Worm (Caenorhabditis elegans): Measurements from ENCODE around the gene H10E21.5.

H10E21.5 gene

DNA sequence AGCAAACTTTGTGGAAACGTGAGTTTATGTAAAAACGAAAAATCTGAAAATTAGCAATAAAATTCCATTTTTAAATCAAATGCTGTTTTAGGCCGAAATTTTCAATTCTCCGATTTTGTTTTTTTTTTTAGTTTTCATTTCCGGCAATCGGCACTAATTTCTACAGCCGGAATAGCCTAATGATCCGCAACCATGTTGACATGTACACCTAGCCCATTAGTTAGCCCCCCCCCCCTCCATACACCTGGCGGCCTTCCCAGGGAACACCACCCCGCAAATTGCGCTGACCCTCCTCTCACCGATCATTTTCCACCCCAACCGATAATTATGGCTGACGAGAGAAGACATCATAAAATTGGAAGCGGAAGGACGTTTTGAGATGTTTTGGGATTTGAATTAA lies 15.8 kb upstream of the H10E21.5 start:
- peak; percentile 77 for TF ChIP-seq ceh-43 (GFP tag; optimal IDR thresholded peaks at IDR 0.05)
- peak; percentile 85 for TF ChIP-seq ham-2 (GFP tag; optimal IDR thresholded peaks at IDR 0.05)
- no peak for TF ChIP-seq hlh-1 (tag; optimal IDR thresholded peaks at IDR 0.05)
- TF ChIP-seq elt-1 (tag; optimal IDR thresholded peaks at IDR 0.05; ENCODE audit: borderline replicate concordance, insufficient read depth) = no peak
- TF ChIP-seq lin-13 (tag; optimal IDR thresholded peaks at IDR 0.05) = no peak
- TF ChIP-seq nhr-2 (tag; optimal IDR thresholded peaks at IDR 0.05) = peak; percentile 59
- no peak for TF ChIP-seq nhr-28 (tag; optimal IDR thresholded peaks at IDR 0.05)
- TF ChIP-seq mls-2 (tag; optimal IDR thresholded peaks at IDR 0.05) = peak; percentile 42

DNA sequence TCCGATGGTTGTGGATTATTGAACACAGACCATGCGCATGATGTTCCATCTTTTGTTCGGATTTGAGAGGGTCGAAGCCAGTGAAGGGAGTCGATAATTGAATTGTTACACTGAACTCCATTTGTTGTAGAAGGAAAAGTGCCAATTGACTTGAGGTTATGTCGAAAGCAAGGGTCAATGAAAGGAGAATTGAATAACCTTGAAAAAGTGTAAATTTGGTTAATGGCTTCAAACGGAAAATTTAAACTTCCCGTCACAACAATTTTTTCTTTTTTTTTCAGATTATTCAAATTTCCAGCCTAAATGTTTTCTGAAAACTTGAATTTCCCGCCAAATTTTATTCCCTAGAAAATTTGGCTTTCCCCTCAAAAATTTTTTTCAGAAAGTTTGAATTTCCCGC lies 14.4 kb upstream of the H10E21.5 start, which contains the start of gene clp-10:
Gene clp-10, minus strand, starts transcription at position 101 of the 400 bp plus-strand sequence.
- no peak for TF ChIP-seq lin-13 (tag; optimal IDR thresholded peaks at IDR 0.05)
- no peak for TF ChIP-seq nhr-12 (tag; optimal IDR thresholded peaks at IDR 0.05)
- TF ChIP-seq mls-2 (tag; optimal IDR thresholded peaks at IDR 0.05) = no peak
- no peak for TF ChIP-seq pha-4 (tag; optimal IDR thresholded peaks at IDR 0.05)
- no peak for TF ChIP-seq ceh-43 (GFP tag; optimal IDR thresholded peaks at IDR 0.05)
- TF ChIP-seq lsy-2 (tag; optimal IDR thresholded peaks at IDR 0.05) = no peak
- TF ChIP-seq mab-5 (tag; optimal IDR thresholded peaks at IDR 0.05) = no peak
- TF ChIP-seq unc-39 (tag; optimal IDR thresholded peaks at IDR 0.05) = no peak
- no peak for TF ChIP-seq nhr-76 (tag; optimal IDR thresholded peaks at IDR 0.05)
- TF ChIP-seq nhr-28 (tag; optimal IDR thresholded peaks at IDR 0.05) = no peak
- TF ChIP-seq bed-3 (GFP tag; optimal IDR thresholded peaks at IDR 0.05) = no peak
- TF ChIP-seq elt-1 (tag; optimal IDR thresholded peaks at IDR 0.05; ENCODE audit: borderline replicate concordance, insufficient read depth) = no peak
- TF ChIP-seq nhr-237 (tag; optimal IDR thresholded peaks at IDR 0.05) = no peak
- no peak for TF ChIP-seq cnd-1 (tag; optimal IDR thresholded peaks at IDR 0.05)
- TF ChIP-seq sptf-1 (tag; optimal IDR thresholded peaks at IDR 0.05) = no peak

DNA sequence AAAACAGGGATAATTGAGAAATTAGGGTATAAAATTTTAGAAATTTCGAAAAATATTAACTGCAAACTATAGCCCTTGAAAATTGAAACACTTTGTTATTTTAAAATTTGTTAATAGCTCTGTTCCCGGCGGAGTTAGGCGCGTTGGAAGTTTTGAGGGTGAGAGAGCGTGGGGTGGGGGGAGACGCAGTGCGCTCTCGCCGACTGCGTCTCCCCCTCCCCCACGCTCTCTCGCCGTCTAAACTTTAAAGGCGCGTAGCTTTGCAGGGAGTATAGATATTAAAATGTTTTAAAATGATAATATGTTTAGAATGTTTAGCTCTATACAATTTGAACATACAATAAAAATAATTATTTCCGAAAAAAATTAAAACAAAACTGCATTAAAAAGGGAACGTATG lies 9.5 kb upstream of the H10E21.5 start:
- TF ChIP-seq lin-13 (tag; optimal IDR thresholded peaks at IDR 0.05) (no peak), ceh-39 (tag; optimal IDR thresholded peaks at IDR 0.05) (no peak), ceh-43 (GFP tag; optimal IDR thresholded peaks at IDR 0.05) (no peak), tbx-8 (GFP tag; optimal IDR thresholded peaks at IDR 0.05) (no peak), unc-39 (tag; optimal IDR thresholded peaks at IDR 0.05) (no peak), elt-3 (tag; optimal IDR thresholded peaks at IDR 0.05) (no peak), sem-2 (GFP tag; optimal IDR thresholded peaks at IDR 0.05) (no peak), zip-8 (tag; optimal IDR thresholded peaks at IDR 0.05) (no peak), nhr-76 (tag; optimal IDR thresholded peaks at IDR 0.05) (no peak), ceh-83 (GFP tag; optimal IDR thresholded peaks at IDR 0.05) (no peak), mls-2 (tag; optimal IDR thresholded peaks at IDR 0.05) (no peak), blmp-1 (tag; optimal IDR thresholded peaks at IDR 0.05) (no peak), pha-4 (tag; optimal IDR thresholded peaks at IDR 0.05) (no peak), ham-2 (GFP tag; optimal IDR thresholded peaks at IDR 0.05) (no peak), ztf-11 (tag; optimal IDR thresholded peaks at IDR 0.05) (no peak), snpc-4 (tag; optimal IDR thresholded peaks at IDR 0.05) (no peak), lsy-2 (tag; optimal IDR thresholded peaks at IDR 0.05) (no peak), mep-1 (tag; optimal IDR thresholded peaks at IDR 0.05) (no peak), mab-5 (tag; optimal IDR thresholded peaks at IDR 0.05) (no peak), lin-32 (GFP tag; optimal IDR thresholded peaks at IDR 0.05) (no peak)

DNA sequence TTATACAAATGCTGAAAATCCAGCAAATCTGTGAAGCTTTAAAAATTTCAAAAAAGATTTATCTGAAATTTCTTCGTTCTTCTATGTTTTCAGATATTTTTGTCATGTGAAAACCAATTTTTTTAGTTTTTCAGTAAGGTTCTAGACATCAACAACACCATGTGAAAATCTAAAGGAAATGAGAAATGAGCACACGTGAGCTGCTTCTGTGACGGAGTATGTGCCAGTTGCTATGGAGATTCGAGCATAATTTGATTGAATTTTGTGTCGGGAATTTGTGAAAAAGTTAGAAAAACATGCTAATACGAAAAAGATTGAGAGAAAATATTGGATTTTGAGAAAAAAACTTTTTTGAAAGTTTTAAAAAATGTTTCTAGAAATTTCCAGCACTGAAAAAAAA lies 7.8 kb upstream of the H10E21.5 start:
- TF ChIP-seq M03D4.4 (tag; optimal IDR thresholded peaks at IDR 0.05) = no peak
- TF ChIP-seq nhr-237 (tag; optimal IDR thresholded peaks at IDR 0.05) = no peak
- no peak for TF ChIP-seq unc-62 (GFP tag; optimal IDR thresholded peaks at IDR 0.05)
- TF ChIP-seq elt-3 (tag; optimal IDR thresholded peaks at IDR 0.05) = no peak
- TF ChIP-seq hlh-1 (tag; optimal IDR thresholded peaks at IDR 0.05) = no peak
- no peak for TF ChIP-seq pha-4 (tag; optimal IDR thresholded peaks at IDR 0.05)
- no peak for TF ChIP-seq ham-2 (GFP tag; optimal IDR thresholded peaks at IDR 0.05)
- no peak for TF ChIP-seq lsy-2 (tag; optimal IDR thresholded peaks at IDR 0.05)
- TF ChIP-seq ceh-43 (GFP tag; optimal IDR thresholded peaks at IDR 0.05) = no peak
- no peak for TF ChIP-seq sem-2 (GFP tag; optimal IDR thresholded peaks at IDR 0.05)
- no peak for TF ChIP-seq ceh-39 (tag; optimal IDR thresholded peaks at IDR 0.05)

DNA sequence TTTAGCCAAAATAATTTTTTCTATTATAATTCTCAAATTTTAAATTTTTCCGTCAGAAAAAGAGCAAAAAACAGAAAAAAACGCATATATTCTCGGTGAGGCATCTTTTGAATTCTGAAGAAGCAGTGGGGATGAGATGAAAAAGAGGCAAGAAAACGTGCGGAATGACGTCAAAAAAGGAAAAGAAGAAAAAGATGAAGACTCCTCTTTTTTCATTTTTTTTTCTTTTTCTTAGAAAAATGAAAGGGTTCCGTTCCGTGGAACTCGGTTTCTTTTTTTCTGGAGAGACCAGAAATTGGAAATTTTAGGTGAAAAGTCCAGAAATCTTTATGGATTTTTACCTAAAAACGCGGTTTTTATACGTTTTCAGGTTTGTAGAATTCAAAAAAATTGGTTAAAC lies 6.6 kb upstream of the H10E21.5 start:
- TF ChIP-seq drap-1 (GFP tag; optimal IDR thresholded peaks at IDR 0.05) (no peak), ham-2 (GFP tag; optimal IDR thresholded peaks at IDR 0.05) (no peak), lin-13 (tag; optimal IDR thresholded peaks at IDR 0.05) (no peak), unc-62 (GFP tag; optimal IDR thresholded peaks at IDR 0.05) (no peak), snpc-4 (tag; optimal IDR thresholded peaks at IDR 0.05) (no peak), lin-32 (GFP tag; optimal IDR thresholded peaks at IDR 0.05) (no peak), pha-4 (tag; optimal IDR thresholded peaks at IDR 0.05) (no peak), ces-1 (GFP tag; optimal IDR thresholded peaks at IDR 0.05) (no peak), ceh-39 (tag; optimal IDR thresholded peaks at IDR 0.05) (no peak), unc-39 (tag; optimal IDR thresholded peaks at IDR 0.05) (no peak), ztf-11 (tag; optimal IDR thresholded peaks at IDR 0.05) (no peak), bed-3 (GFP tag; optimal IDR thresholded peaks at IDR 0.05) (no peak), nhr-2 (tag; optimal IDR thresholded peaks at IDR 0.05) (no peak)
